Worm (Caenorhabditis elegans): Measurements from ENCODE around the gene hgrs-1.

The hgrs-1 gene

DNA sequence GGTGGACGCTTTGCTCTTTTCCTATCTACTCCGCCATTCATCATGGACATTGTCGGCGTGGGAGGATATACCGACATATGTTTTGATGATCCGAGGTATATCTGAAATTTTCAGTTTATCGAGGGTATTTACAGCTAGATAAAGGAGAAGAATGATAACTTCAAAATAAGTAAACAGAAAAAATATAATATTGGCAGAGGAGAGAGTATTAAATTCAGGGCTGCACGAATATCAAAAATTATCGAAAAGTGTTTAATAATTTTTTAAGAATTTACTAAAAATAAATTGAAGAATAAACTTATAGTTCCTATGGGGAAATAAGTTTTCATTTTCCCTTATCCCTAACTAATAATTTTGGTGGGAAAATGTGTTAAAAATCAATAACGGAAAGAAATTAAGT is 7.0 kb downstream of the hgrs-1 start, which contains the start of gene wsp-1:
Gene wsp-1 (minus strand): TSS at position 101 of the 400 bp plus-strand sequence.
- TF ChIP-seq klf-2 (GFP tag; conservative IDR thresholded peaks at IDR 0.05) (no peak), med-1 (GFP tag; optimal IDR thresholded peaks at IDR 0.05; ENCODE audit: insufficient read depth) (no peak), cog-1 (tag; optimal IDR thresholded peaks at IDR 0.05) (no peak), ref-1 (GFP tag; conservative IDR thresholded peaks at IDR 0.05) (no peak), ztf-29 (GFP tag; IDR thresholded peaks at IDR 0.05) (no peak), T22C8.4 (GFP tag; IDR thresholded peaks at IDR 0.05) (no peak), ztf-23 (GFP tag; IDR thresholded peaks at IDR 0.05) (no peak), flt-1 (GFP tag; IDR thresholded peaks at IDR 0.05) (no peak), tab-1 (GFP tag; IDR thresholded peaks at IDR 0.05) (no peak)

ce11 chrIV:8192878-8193277 is 13.0 kb downstream of the hgrs-1 start:
- TF ChIP-seq ztf-23 (GFP tag; IDR thresholded peaks at IDR 0.05) (no peak), ref-1 (GFP tag; conservative IDR thresholded peaks at IDR 0.05) (no peak), ztf-29 (GFP tag; IDR thresholded peaks at IDR 0.05) (no peak), cog-1 (tag; optimal IDR thresholded peaks at IDR 0.05) (no peak), T22C8.4 (GFP tag; IDR thresholded peaks at IDR 0.05) (no peak), tab-1 (GFP tag; IDR thresholded peaks at IDR 0.05) (no peak), med-1 (GFP tag; optimal IDR thresholded peaks at IDR 0.05; ENCODE audit: insufficient read depth) (no peak), flt-1 (GFP tag; IDR thresholded peaks at IDR 0.05) (no peak), klf-2 (GFP tag; conservative IDR thresholded peaks at IDR 0.05) (no peak)

DNA sequence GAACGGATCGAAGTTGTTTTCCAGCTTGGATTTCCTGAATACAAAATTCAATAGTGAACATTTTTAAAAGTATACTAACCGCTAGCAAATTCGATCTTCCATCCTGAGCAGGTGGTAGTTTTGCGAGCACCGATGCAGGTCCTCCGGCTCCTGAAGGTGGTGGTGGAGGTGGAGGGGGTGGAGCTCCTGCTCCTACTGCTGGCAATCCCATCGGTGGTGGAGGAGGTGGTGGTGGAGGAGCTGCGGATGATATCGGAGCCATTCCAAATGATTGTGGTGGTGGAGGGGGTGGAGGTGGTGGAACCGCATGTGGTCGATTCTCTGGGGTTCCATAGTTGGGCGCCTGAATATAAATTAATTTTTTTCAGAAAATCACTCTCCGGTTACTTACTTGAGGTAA is 16.2 kb downstream of the hgrs-1 start:
- TF ChIP-seq klf-2 (GFP tag; conservative IDR thresholded peaks at IDR 0.05) (no peak), cog-1 (tag; optimal IDR thresholded peaks at IDR 0.05) (no peak), T22C8.4 (GFP tag; IDR thresholded peaks at IDR 0.05) (no peak), tab-1 (GFP tag; IDR thresholded peaks at IDR 0.05) (no peak), flt-1 (GFP tag; IDR thresholded peaks at IDR 0.05) (no peak), ztf-23 (GFP tag; IDR thresholded peaks at IDR 0.05) (no peak; the same call in 1 of the 2 replicates), ref-1 (GFP tag; conservative IDR thresholded peaks at IDR 0.05) (no peak), med-1 (GFP tag; optimal IDR thresholded peaks at IDR 0.05; ENCODE audit: insufficient read depth) (no peak), ztf-29 (GFP tag; IDR thresholded peaks at IDR 0.05) (no peak)

DNA sequence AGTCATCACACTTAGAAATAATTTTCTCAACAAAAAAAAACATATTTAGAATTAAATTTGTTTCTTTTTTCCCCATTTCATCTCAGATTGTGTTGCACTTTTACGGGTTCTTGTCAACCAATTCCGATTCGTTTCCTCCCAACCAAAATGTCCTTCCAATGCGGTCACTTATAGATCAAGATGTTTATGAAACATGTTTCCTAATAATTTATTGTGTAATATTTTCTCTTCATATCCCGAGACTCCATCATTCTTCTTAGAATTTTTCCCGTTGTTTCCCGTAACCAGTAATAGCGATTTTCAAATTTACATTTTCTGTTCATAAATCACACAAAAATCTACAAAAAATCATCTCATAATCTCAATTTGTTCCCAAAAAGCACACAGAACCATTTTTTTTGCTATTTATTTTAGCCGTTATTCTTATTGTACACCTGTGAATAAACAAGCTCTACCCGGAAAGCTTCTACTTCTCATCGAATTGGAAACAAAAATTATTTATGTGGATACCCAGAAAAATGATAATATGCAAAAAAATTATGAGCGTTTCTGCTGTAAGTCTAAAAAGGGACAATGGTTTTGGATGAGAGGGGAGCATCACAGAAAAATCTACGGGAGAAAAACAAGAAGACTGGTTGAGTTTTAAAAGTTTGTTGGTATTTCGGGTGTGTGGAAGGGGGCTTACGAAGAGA is 17.3 kb downstream of the hgrs-1 start:
- TF ChIP-seq ref-1 (GFP tag; conservative IDR thresholded peaks at IDR 0.05) (no peak), flt-1 (GFP tag; IDR thresholded peaks at IDR 0.05) (no peak), T22C8.4 (GFP tag; IDR thresholded peaks at IDR 0.05) (no peak), klf-2 (GFP tag; conservative IDR thresholded peaks at IDR 0.05) (no peak), ztf-29 (GFP tag; IDR thresholded peaks at IDR 0.05) (no peak), med-1 (GFP tag; optimal IDR thresholded peaks at IDR 0.05; ENCODE audit: insufficient read depth) (no peak), tab-1 (GFP tag; IDR thresholded peaks at IDR 0.05) (no peak), cog-1 (tag; optimal IDR thresholded peaks at IDR 0.05) (no peak), ztf-23 (GFP tag; IDR thresholded peaks at IDR 0.05) (no peak)

- TF ChIP-seq klf-2 (GFP tag; conservative IDR thresholded peaks at IDR 0.05): no peak
- TF ChIP-seq T22C8.4 (GFP tag; IDR thresholded peaks at IDR 0.05): no peak
- TF ChIP-seq tab-1 (GFP tag; IDR thresholded peaks at IDR 0.05): 0 out of 2 replicates have a peak, but pooled peaks have one; percentile 44
- TF ChIP-seq cog-1 (tag; optimal IDR thresholded peaks at IDR 0.05): peak; percentile 6
- TF ChIP-seq med-1 (GFP tag; optimal IDR thresholded peaks at IDR 0.05; ENCODE audit: insufficient read depth): no peak
- TF ChIP-seq ref-1 (GFP tag; conservative IDR thresholded peaks at IDR 0.05): no peak
- no peak for TF ChIP-seq ztf-29 (GFP tag; IDR thresholded peaks at IDR 0.05)
- TF ChIP-seq flt-1 (GFP tag; IDR thresholded peaks at IDR 0.05): peak; percentile 75; the same call in 1 of the 2 replicates
- TF ChIP-seq ztf-23 (GFP tag; IDR thresholded peaks at IDR 0.05): no peak
Measured at ce11 chrIV:8183313-8183712, 22.5 kb downstream of the hgrs-1 start.

- no peak for TF ChIP-seq klf-2 (GFP tag; conservative IDR thresholded peaks at IDR 0.05)
- TF ChIP-seq tab-1 (GFP tag; IDR thresholded peaks at IDR 0.05): no peak
- TF ChIP-seq flt-1 (GFP tag; IDR thresholded peaks at IDR 0.05): no peak
- TF ChIP-seq med-1 (GFP tag; optimal IDR thresholded peaks at IDR 0.05; ENCODE audit: insufficient read depth): no peak
- no peak for TF ChIP-seq ztf-29 (GFP tag; IDR thresholded peaks at IDR 0.05)
- TF ChIP-seq T22C8.4 (GFP tag; IDR thresholded peaks at IDR 0.05): no peak
- TF ChIP-seq ref-1 (GFP tag; conservative IDR thresholded peaks at IDR 0.05): no peak
- no peak for TF ChIP-seq ztf-23 (GFP tag; IDR thresholded peaks at IDR 0.05)
- no peak for TF ChIP-seq cog-1 (tag; optimal IDR thresholded peaks at IDR 0.05)
Measured at ce11 chrIV:8182566-8182965, 23.3 kb downstream of the hgrs-1 start.

DNA sequence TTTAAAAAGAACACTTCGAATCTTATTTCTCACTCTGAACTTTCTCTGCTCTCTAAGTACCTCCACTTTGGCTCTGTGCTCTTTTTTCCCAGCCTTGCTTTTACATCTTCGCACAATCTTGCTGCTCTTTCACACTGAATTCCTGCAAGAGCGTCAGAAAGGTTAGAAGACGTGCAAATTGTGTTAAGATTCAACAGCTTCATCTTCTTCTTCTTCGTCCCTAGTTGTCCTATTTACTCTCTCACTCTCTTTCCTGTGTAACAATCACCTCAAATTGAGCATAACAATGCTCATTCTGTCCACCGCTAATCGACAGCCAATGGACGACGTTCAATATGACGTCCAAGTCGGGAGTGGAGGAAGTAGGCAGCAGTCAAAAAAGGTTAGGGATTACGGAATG is 24.4 kb downstream of the hgrs-1 start:
- TF ChIP-seq med-1 (GFP tag; optimal IDR thresholded peaks at IDR 0.05; ENCODE audit: insufficient read depth): no peak
- no peak for TF ChIP-seq klf-2 (GFP tag; conservative IDR thresholded peaks at IDR 0.05)
- TF ChIP-seq ztf-23 (GFP tag; IDR thresholded peaks at IDR 0.05): no peak
- no peak for TF ChIP-seq T22C8.4 (GFP tag; IDR thresholded peaks at IDR 0.05)
- TF ChIP-seq tab-1 (GFP tag; IDR thresholded peaks at IDR 0.05): no peak
- no peak for TF ChIP-seq ref-1 (GFP tag; conservative IDR thresholded peaks at IDR 0.05)

ce11 chrIV:8175686-8176532 is 29.9 kb downstream of the hgrs-1 start, which contains the start of gene pct-1:
Gene pct-1 (plus strand): TSS chrIV:8176482.
- TF ChIP-seq flt-1 (GFP tag; IDR thresholded peaks at IDR 0.05) (no peak), tab-1 (GFP tag; IDR thresholded peaks at IDR 0.05) (no peak), cog-1 (tag; optimal IDR thresholded peaks at IDR 0.05) (no peak), ztf-23 (GFP tag; IDR thresholded peaks at IDR 0.05) (no peak), ztf-29 (GFP tag; IDR thresholded peaks at IDR 0.05) (no peak), ref-1 (GFP tag; conservative IDR thresholded peaks at IDR 0.05) (no peak), klf-2 (GFP tag; conservative IDR thresholded peaks at IDR 0.05) (no peak), med-1 (GFP tag; optimal IDR thresholded peaks at IDR 0.05; ENCODE audit: insufficient read depth) (no peak), T22C8.4 (GFP tag; IDR thresholded peaks at IDR 0.05) (no peak)

ce11 chrIV:8174792-8175191 is 31.1 kb downstream of the hgrs-1 start:
- TF ChIP-seq tab-1 (GFP tag; IDR thresholded peaks at IDR 0.05): no peak
- no peak for TF ChIP-seq klf-2 (GFP tag; conservative IDR thresholded peaks at IDR 0.05)
- TF ChIP-seq cog-1 (tag; optimal IDR thresholded peaks at IDR 0.05): no peak
- no peak for TF ChIP-seq ztf-29 (GFP tag; IDR thresholded peaks at IDR 0.05)
- TF ChIP-seq med-1 (GFP tag; optimal IDR thresholded peaks at IDR 0.05; ENCODE audit: insufficient read depth): no peak
- no peak for TF ChIP-seq flt-1 (GFP tag; IDR thresholded peaks at IDR 0.05)
- TF ChIP-seq ztf-23 (GFP tag; IDR thresholded peaks at IDR 0.05): no peak
- no peak for TF ChIP-seq T22C8.4 (GFP tag; IDR thresholded peaks at IDR 0.05)
- no peak for TF ChIP-seq ref-1 (GFP tag; conservative IDR thresholded peaks at IDR 0.05)
